Fruit fly (Drosophila melanogaster) whole organism, embryonic: ENCODE results near the gene CG6465.

Source experiments
- Abd-B ChIP-seq: fragments of 200-800 bp; sonication (Bioruptor generic); optimal IDR thresholded peaks from 2 replicates; lab custom pipeline; 2018; ENCODE audit warnings: missing biosample characterization, mild to moderate bottlenecking, missing genetic modification characterization, moderate library complexity
- BtbVII ChIP-seq: fragments of 200-800 bp; sonication (Bioruptor generic); optimal IDR thresholded peaks from 3 replicates; lab custom pipeline; 2017; ENCODE audit warnings: missing biosample characterization, mild to moderate bottlenecking, missing genetic modification characterization
- CG10274 ChIP-seq: fragments of 200-800 bp; sonication (Bioruptor generic); optimal IDR thresholded peaks from 3 replicates; lab custom pipeline; 2017; ENCODE audit warnings: missing biosample characterization, mild to moderate bottlenecking, missing genetic modification characterization
- CG10543 ChIP-seq: fragments of 200-800 bp; sonication (Bioruptor generic); optimal IDR thresholded peaks from 3 replicates; lab custom pipeline; 2017; ENCODE audit warnings: missing biosample characterization, mild to moderate bottlenecking, missing genetic modification characterization, moderate library complexity
- CG12219 ChIP-seq: fragments of 200-800 bp; sonication (Bioruptor generic); optimal IDR thresholded peaks from 3 replicates; lab custom pipeline; 2018; ENCODE audit warnings: missing biosample characterization, mild to moderate bottlenecking, missing genetic modification characterization
- CG13123 ChIP-seq: fragments of 200-800 bp; sonication (Bioruptor generic); optimal IDR thresholded peaks from 2 replicates; lab custom pipeline; 2016; ENCODE audit warnings: missing biosample characterization, missing genetic modification characterization
- CG15514 ChIP-seq: fragments of 200-800 bp; sonication (Bioruptor generic); optimal IDR thresholded peaks from 3 replicates; lab custom pipeline; 2017; ENCODE audit warnings: missing biosample characterization, missing genetic modification characterization, mild to moderate bottlenecking, moderate library complexity, missing genetic modification reagents
- CG15696 ChIP-seq: fragments of 200-800 bp; sonication (Bioruptor generic); optimal IDR thresholded peaks from 2 replicates; lab custom pipeline; 2019; ENCODE audit warnings: missing biosample characterization, mild to moderate bottlenecking, missing genetic modification characterization, moderate library complexity
- CG17385 ChIP-seq: fragments of 200-800 bp; sonication (Bioruptor generic); optimal IDR thresholded peaks from 3 replicates; lab custom pipeline; 2018; ENCODE audit warnings: missing biosample characterization, mild to moderate bottlenecking, missing genetic modification characterization
- CG2712 ChIP-seq: fragments of 200-800 bp; optimal IDR thresholded peaks from 3 replicates; lab custom pipeline; 2019; ENCODE audit warnings: missing biosample characterization, mild to moderate bottlenecking, missing genetic modification characterization, moderate library complexity
- CG2875 ChIP-seq: fragments of 200-800 bp; sonication (Bioruptor generic); optimal IDR thresholded peaks from 2 replicates; lab custom pipeline; 2017; ENCODE audit warnings: missing biosample characterization, mild to moderate bottlenecking, missing genetic modification characterization, missing genetic modification reagents
- CG2889 ChIP-seq: fragments of 200-800 bp; sonication (Bioruptor generic); IDR thresholded peaks from 3 replicates; pipeline ENCODE4 v1.3.6; 2022; ENCODE audit warnings: missing biosample characterization, missing genetic modification characterization
- CG31224 ChIP-seq: fragments of 200-800 bp; sonication (Bioruptor generic); IDR thresholded peaks from 2 replicates; pipeline ENCODE4 v1.3.6; 2022; ENCODE audit warnings: missing biosample characterization, missing genetic modification characterization
- CG3407 ChIP-seq: fragments of 200-800 bp; sonication (Bioruptor generic); optimal IDR thresholded peaks from 2 replicates; lab custom pipeline; 2018; ENCODE audit warnings: missing biosample characterization, mild to moderate bottlenecking, missing genetic modification characterization
- CG4328 ChIP-seq: fragments of 200-800 bp; sonication (Bioruptor generic); optimal IDR thresholded peaks from 3 replicates; lab custom pipeline; 2017; ENCODE audit warnings: missing biosample characterization, missing genetic modification reagents, missing genetic modification characterization
- CG5245 ChIP-seq: fragments of 200-800 bp; sonication (Bioruptor generic); optimal IDR thresholded peaks from 3 replicates; lab custom pipeline; 2016; ENCODE audit warnings: missing biosample characterization, missing genetic modification characterization
- CG8359 ChIP-seq: fragments of 200-800 bp; sonication (Bioruptor generic); optimal IDR thresholded peaks from 2 replicates; lab custom pipeline; 2017; ENCODE audit warnings: missing biosample characterization, mild to moderate bottlenecking, missing genetic modification characterization, borderline replicate concordance
- CG9437 ChIP-seq: fragments of 200-800 bp; sonication (Bioruptor generic); optimal IDR thresholded peaks from 2 replicates; lab custom pipeline; 2018; ENCODE audit warnings: missing biosample characterization, mild to moderate bottlenecking, missing genetic modification characterization
- D19A ChIP-seq: fragments of 200-800 bp; optimal IDR thresholded peaks from 3 replicates; lab custom pipeline; 2019; ENCODE audit warnings: missing biosample characterization, mild to moderate bottlenecking, missing genetic modification characterization, moderate library complexity
- Dbx ChIP-seq: fragments of 200-800 bp; sonication (Bioruptor generic); IDR thresholded peaks from 3 replicates; pipeline ENCODE4 v1.3.6; 2022; ENCODE audit warnings: missing biosample characterization, missing genetic modification characterization
- Dip2 ChIP-seq: fragments of 200-800 bp; sonication (Bioruptor generic); IDR thresholded peaks from 2 replicates; pipeline ENCODE4 v1.3.6; 2022; ENCODE audit warnings: missing biosample characterization, missing genetic modification characterization
- Doc3 ChIP-seq: fragments of 200-800 bp; sonication (Bioruptor generic); IDR thresholded peaks from 3 replicates; pipeline ENCODE4 v1.3.6; 2022; ENCODE audit warnings: missing biosample characterization, missing genetic modification characterization; ENCODE audit not compliant: partially characterized antibody
- E2f2 ChIP-seq: fragments of 200-800 bp; sonication (Bioruptor generic); IDR thresholded peaks from 2 replicates; pipeline ENCODE4 v1.3.6; 2022; ENCODE audit warnings: missing biosample characterization, missing genetic modification characterization
- HLH4C ChIP-seq: fragments of 200-800 bp; sonication (Bioruptor generic); IDR thresholded peaks from 3 replicates; pipeline ENCODE4 v1.3.6; 2022; ENCODE audit warnings: missing biosample characterization, missing genetic modification characterization; ENCODE audit not compliant: partially characterized antibody
- HmgD ChIP-seq: fragments of 200-800 bp; sonication (Bioruptor generic); optimal IDR thresholded peaks from 3 replicates; lab custom pipeline; 2016; ENCODE audit warnings: missing biosample characterization, missing genetic modification characterization
- Nf-YA ChIP-seq: fragments of 200-800 bp; sonication (Bioruptor generic); IDR thresholded peaks from 2 replicates; pipeline ENCODE4 v1.3.6; 2022; ENCODE audit warnings: missing biosample characterization, missing genetic modification characterization
- Spps ChIP-seq: fragments of 200-800 bp; sonication (Bioruptor generic); optimal IDR thresholded peaks from 2 replicates; lab custom pipeline; 2018; ENCODE audit warnings: missing biosample characterization, mild to moderate bottlenecking, missing genetic modification characterization
- Sry-β ChIP-seq: fragments of 200-800 bp; sonication (Bioruptor generic); optimal IDR thresholded peaks from 2 replicates; lab custom pipeline; 2018; ENCODE audit warnings: missing biosample characterization, mild to moderate bottlenecking, missing genetic modification characterization, moderate library complexity
- ash1 ChIP-seq: fragments of 200-800 bp; sonication (Bioruptor generic); optimal IDR thresholded peaks from 2 replicates; lab custom pipeline; 2018; ENCODE audit warnings: missing biosample characterization, mild to moderate bottlenecking, missing genetic modification characterization
- bigmax ChIP-seq: fragments of 200-800 bp; sonication (Bioruptor generic); optimal IDR thresholded peaks from 2 replicates; lab custom pipeline; 2018; ENCODE audit warnings: missing biosample characterization, mild to moderate bottlenecking, missing genetic modification characterization
- cad ChIP-seq: fragments of >200 bp; optimal IDR thresholded peaks from 2 replicates; lab custom pipeline; 2017; ENCODE audit warnings: missing biosample characterization, missing genetic modification characterization
- chinmo ChIP-seq: fragments of 200-800 bp; sonication (Bioruptor generic); IDR thresholded peaks from 4 replicates; pipeline ENCODE4 v1.3.6; 2022; ENCODE audit warnings: missing biosample characterization, missing genetic modification characterization; ENCODE audit not compliant: partially characterized antibody
- corto ChIP-seq: fragments of 200-800 bp; sonication (Bioruptor generic); optimal IDR thresholded peaks from 2 replicates; lab custom pipeline; 2016; ENCODE audit warnings: missing biosample characterization, mild to moderate bottlenecking, missing genetic modification characterization, moderate library complexity
- croc ChIP-seq: fragments of 200-800 bp; sonication (Bioruptor generic); conservative IDR thresholded peaks from 3 replicates; pipeline ENCODE4 v1.3.6; 2022; ENCODE audit warnings: missing biosample characterization, missing genetic modification characterization
- dpn ChIP-seq, 2 experiments: fragments of 200-800 bp; sonication (Bioruptor generic); optimal IDR thresholded peaks; 3 replicates each; lab custom pipeline; 2016; ENCODE audit warnings: missing biosample characterization in 2 of 2, missing genetic modification characterization in 2 of 2
- eve ChIP-seq, 2 experiments: fragments of >200 bp; optimal IDR thresholded peaks; 2 replicates each; lab custom pipeline; 2017; ENCODE audit warnings: missing biosample characterization in 2 of 2, missing genetic modification characterization in 2 of 2
- fd64A ChIP-seq: fragments of 200-800 bp; sonication (Bioruptor generic); optimal IDR thresholded peaks from 3 replicates; lab custom pipeline; 2018; ENCODE audit warnings: missing biosample characterization, mild to moderate bottlenecking, missing genetic modification characterization
- gcm ChIP-seq: fragments of 200-800 bp; sonication (Bioruptor generic); optimal IDR thresholded peaks from 2 replicates; lab custom pipeline; 2019; ENCODE audit warnings: missing biosample characterization, mild to moderate bottlenecking, missing genetic modification characterization, moderate library complexity
- gcm2 ChIP-seq: fragments of 200-800 bp; sonication (Bioruptor generic); optimal IDR thresholded peaks from 2 replicates; lab custom pipeline; 2016; ENCODE audit warnings: missing biosample characterization, missing genetic modification characterization
- hb ChIP-seq: fragments of 200-800 bp; sonication (Bioruptor generic); IDR thresholded peaks from 3 replicates; pipeline ENCODE4 v1.3.6; 2022; ENCODE audit warnings: missing biosample characterization, missing genetic modification characterization; ENCODE audit not compliant: partially characterized antibody
- org-1 ChIP-seq: fragments of 200-800 bp; sonication (Bioruptor generic); optimal IDR thresholded peaks from 2 replicates; lab custom pipeline; 2017; ENCODE audit warnings: missing biosample characterization, missing genetic modification characterization
- pan ChIP-seq, 4 experiments: fragments of >200 bp in 3 of 4; fragments of 200-800 bp in 1 of 4; sonication (Bioruptor generic) in 1 of 4; optimal IDR thresholded peaks in 3 of 4; IDR thresholded peaks in 1 of 4; 2 replicates each; pipeline versions ENCODE4 v1.3.6 to Lab custom; 2017 to 2022; ENCODE audit warnings: missing biosample characterization in 2 of 4, missing genetic modification characterization in 2 of 4, mixed read lengths in 1 of 4
- repo ChIP-seq: fragments of 200-800 bp; sonication (Bioruptor generic); optimal IDR thresholded peaks from 2 replicates; lab custom pipeline; 2016; ENCODE audit warnings: missing biosample characterization, missing genetic modification characterization
- sqz ChIP-seq: fragments of 200-800 bp; sonication (Bioruptor generic); optimal IDR thresholded peaks from 3 replicates; lab custom pipeline; 2018; ENCODE audit warnings: missing biosample characterization, mild to moderate bottlenecking, missing genetic modification characterization
- ssp ChIP-seq: fragments of 200-800 bp; sonication (Bioruptor generic); IDR thresholded peaks from 2 replicates; pipeline ENCODE4 v1.3.6; 2022; ENCODE audit warnings: missing biosample characterization, missing genetic modification characterization
- tin ChIP-seq: fragments of 200-800 bp; sonication (Bioruptor generic); optimal IDR thresholded peaks from 3 replicates; lab custom pipeline; 2016; ENCODE audit warnings: missing biosample characterization, missing genetic modification characterization
- unpg ChIP-seq: fragments of 200-800 bp; sonication (Bioruptor generic); optimal IDR thresholded peaks from 3 replicates; lab custom pipeline; 2018; ENCODE audit warnings: missing biosample characterization, mild to moderate bottlenecking, missing genetic modification characterization, moderate library complexity
- vnd ChIP-seq: fragments of 200-800 bp; sonication (Bioruptor generic); IDR thresholded peaks from 3 replicates; pipeline ENCODE4 v1.3.6; 2022; ENCODE audit warnings: missing biosample characterization, missing genetic modification characterization; ENCODE audit not compliant: partially characterized antibody

CG6465 gene

dm6 chr3R:10677245-10677902 lies at the start of gene CG6465 (continued):
- no peak for TF ChIP-seq CG15696
- TF ChIP-seq Dip2 (GFP tag; lab: Robert Waterston, UW) = no peak
- TF ChIP-seq CG2889 (GFP tag; lab: Robert Waterston, UW) = no peak
- TF ChIP-seq CG10543 (GFP tag; lab: Kevin White, UChicago) = peak; percentile 52
- TF ChIP-seq vnd (GFP tag; lab: Robert Waterston, UW) = no peak
- TF ChIP-seq gcm2 (GFP tag; lab: Kevin White, UChicago) = no peak
- no peak for TF ChIP-seq corto
- TF ChIP-seq HmgD (GFP tag; lab: Kevin White, UChicago) = peak; percentile 78
- peak; percentile 21 for TF ChIP-seq CG2712 (tag; lab: Kevin White, UChicago)
- no peak for TF ChIP-seq pan (optimal IDR thresholded peaks at IDR 0.05; lab: Kevin White, UChicago)
- TF ChIP-seq pan (GFP tag; optimal IDR thresholded peaks at IDR 0.05 in 1 of 2, IDR thresholded peaks at IDR 0.05 in 1 of 2) = peak in 1 of 2 experiments; percentile 18
- peak; percentile 32 for TF ChIP-seq CG10274
- TF ChIP-seq E2f2 = peak; percentile 47; the same call in 1 of the 2 replicates
- 0 out of 4 replicates have a peak, but pooled peaks have one; percentile 5 for TF ChIP-seq chinmo (GFP tag; lab: Robert Waterston, UW)
- no peak for TF ChIP-seq CG12219 (GFP tag; lab: Kevin White, UChicago)
- TF ChIP-seq CG31224 (GFP tag; lab: Robert Waterston, UW) = no peak
- TF ChIP-seq Doc3 (GFP tag; lab: Robert Waterston, UW) = no peak
- peak; percentile 11 for TF ChIP-seq unpg
- TF ChIP-seq sqz = peak; percentile 18
- no peak for TF ChIP-seq CG9437 (GFP tag; lab: Kevin White, UChicago)
- TF ChIP-seq HLH4C = no peak; the same call in 2 of the 3 replicates
- no peak for TF ChIP-seq CG13123 (GFP tag; lab: Kevin White, UChicago)
- 0 out of 2 replicates have a peak, but pooled peaks have one; percentile 16 for TF ChIP-seq ssp (GFP tag; lab: Robert Waterston, UW)
- no peak for TF ChIP-seq croc
- no peak for TF ChIP-seq Spps (tag; lab: Kevin White, UChicago)
- TF ChIP-seq CG8359 (GFP tag; lab: Kevin White, UChicago) = no peak
- TF ChIP-seq gcm (GFP tag; lab: Kevin White, UChicago) = no peak
- no peak for TF ChIP-seq fd64A (GFP tag; lab: Kevin White, UChicago)
- peak; percentile 9 for TF ChIP-seq CG17385 (GFP tag; lab: Kevin White, UChicago)
- TF ChIP-seq hb (GFP tag; lab: Robert Waterston, UW) = no peak
- TF ChIP-seq BtbVII (GFP tag; lab: Kevin White, UChicago) = no peak
- TF ChIP-seq tin (GFP tag; lab: Kevin White, UChicago) = no peak
- no peak for TF ChIP-seq dpn (GFP tag; optimal IDR thresholded peaks at IDR 0.05; lab: Kevin White, UChicago)
- TF ChIP-seq bigmax (GFP tag; lab: Kevin White, UChicago) = no peak
- no peak for TF ChIP-seq CG4328 (GFP tag; lab: Kevin White, UChicago)
- no peak for TF ChIP-seq CG5245
- TF ChIP-seq eve (GFP tag; optimal IDR thresholded peaks at IDR 0.05; lab: Kevin White, UChicago) = peak in 1 of 2 experiments; percentile 79
- TF ChIP-seq Dbx (GFP tag; lab: Robert Waterston, UW) = no peak
- TF ChIP-seq D19A (tag; lab: Kevin White, UChicago) = no peak
- TF ChIP-seq CG2875 (GFP tag; lab: Kevin White, UChicago) = no peak
- TF ChIP-seq ash1 (GFP tag; lab: Kevin White, UChicago) = no peak
- TF ChIP-seq Abd-B (GFP tag; lab: Kevin White, UChicago) = peak; percentile 57
- no peak for TF ChIP-seq Sry-β (GFP tag; lab: Kevin White, UChicago)
- TF ChIP-seq CG15514 = no peak
- no peak for TF ChIP-seq repo
- TF ChIP-seq Nf-YA (GFP tag; lab: Robert Waterston, UW) = no peak
- no peak for TF ChIP-seq CG3407 (GFP tag; lab: Kevin White, UChicago)
- TF ChIP-seq cad (GFP tag; lab: Kevin White, UChicago) = no peak
- no peak for TF ChIP-seq org-1 (GFP tag; lab: Kevin White, UChicago)
